Fruit fly (Drosophila melanogaster) whole organism: ENCODE measurements around the gene Pkd2.

ENCODE experiments used
- CG8478 ChIP-seq: fragments of >200 bp; optimal IDR thresholded peaks from 2 replicates; lab custom pipeline; 2018; ENCODE audit warnings: inconsistent platforms
- Dll ChIP-seq: fragments of >200 bp; optimal IDR thresholded peaks from 2 replicates; lab custom pipeline; 2017
- EcR ChIP-seq, 2 experiments: fragments of >200 bp; optimal IDR thresholded peaks; 2 replicates each; lab custom pipeline; 2017; ENCODE audit warnings: missing biosample characterization in 2 of 2, missing genetic modification characterization in 2 of 2, missing genetic modification reagents in 2 of 2
- pan ChIP-seq: fragments of >200 bp; optimal IDR thresholded peaks from 2 replicates; lab custom pipeline; 2017
- psq ChIP-seq: fragments of >200 bp; optimal IDR thresholded peaks from 2 replicates; lab custom pipeline; 2017
- usp ChIP-seq: fragments of >200 bp; optimal IDR thresholded peaks from 2 replicates; lab custom pipeline; 2017; ENCODE audit warnings: missing biosample characterization, missing genetic modification characterization, mixed read lengths

Pkd2 gene

DNA sequence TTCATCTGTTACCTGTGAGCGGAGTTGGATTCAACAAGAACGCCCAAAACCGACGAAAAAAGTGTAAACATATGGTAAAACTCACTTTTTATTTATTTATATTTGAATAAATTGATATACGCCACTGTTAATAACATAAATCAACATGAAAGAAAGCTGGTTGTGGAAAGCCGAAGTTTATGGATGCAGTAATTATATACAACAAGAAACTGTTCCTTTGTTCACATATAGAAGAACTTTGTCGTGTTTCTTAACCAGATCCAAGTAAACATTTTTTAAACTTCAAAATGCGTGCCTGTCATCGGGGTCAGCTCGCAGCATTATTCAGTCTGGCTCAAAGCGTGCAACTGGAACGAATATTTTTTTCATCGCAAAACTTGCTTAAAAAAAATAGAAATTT lies at the start of gene Pkd2:
TSS of gene Pkd2 (plus strand) at position 301 of the 400 bp plus-strand sequence.
- TF ChIP-seq pan (no peak), usp (GFP tag; lab: Kevin White, UChicago) (no peak), CG8478 (lab: Kevin White, UChicago) (no peak), psq (lab: Kevin White, UChicago) (no peak), Dll (lab: Kevin White, UChicago) (no peak), EcR (GFP tag; optimal IDR thresholded peaks at IDR 0.05; lab: Kevin White, UChicago) (no peak)

DNA sequence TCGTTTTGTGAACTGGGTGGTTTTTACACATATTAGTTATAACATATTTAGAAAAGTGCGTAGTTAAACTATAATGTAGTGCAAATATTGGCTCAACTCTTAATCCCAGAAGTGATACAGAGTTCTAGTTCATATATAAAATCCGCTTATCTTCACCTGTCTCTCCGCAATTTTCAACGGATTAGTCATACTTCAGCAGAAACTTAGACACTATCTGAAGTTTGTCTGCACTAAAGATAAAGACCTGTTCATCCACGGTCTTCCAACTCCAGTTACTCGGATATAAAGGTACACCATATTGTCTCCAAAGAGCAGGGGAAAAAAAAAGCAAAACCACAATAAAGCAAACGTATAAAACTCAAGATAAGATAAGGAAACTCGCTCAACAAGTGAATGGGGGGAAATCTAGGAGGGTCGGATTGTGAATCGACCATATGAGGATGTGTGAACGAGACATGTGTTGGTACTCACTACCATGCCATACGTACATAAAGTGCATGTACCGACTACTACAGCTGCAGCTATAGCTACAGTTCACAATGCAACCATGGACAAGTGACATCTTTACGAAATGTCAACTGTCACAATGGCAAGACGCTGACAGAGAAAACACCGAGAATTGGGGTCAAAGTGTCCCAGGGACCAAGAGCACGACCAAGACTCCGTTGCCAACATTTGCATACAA lies 49.5 kb upstream of the Pkd2 start:
- TF ChIP-seq usp (GFP tag; lab: Kevin White, UChicago) (no peak), Dll (lab: Kevin White, UChicago) (no peak), CG8478 (lab: Kevin White, UChicago) (no peak), pan (no peak)

DNA sequence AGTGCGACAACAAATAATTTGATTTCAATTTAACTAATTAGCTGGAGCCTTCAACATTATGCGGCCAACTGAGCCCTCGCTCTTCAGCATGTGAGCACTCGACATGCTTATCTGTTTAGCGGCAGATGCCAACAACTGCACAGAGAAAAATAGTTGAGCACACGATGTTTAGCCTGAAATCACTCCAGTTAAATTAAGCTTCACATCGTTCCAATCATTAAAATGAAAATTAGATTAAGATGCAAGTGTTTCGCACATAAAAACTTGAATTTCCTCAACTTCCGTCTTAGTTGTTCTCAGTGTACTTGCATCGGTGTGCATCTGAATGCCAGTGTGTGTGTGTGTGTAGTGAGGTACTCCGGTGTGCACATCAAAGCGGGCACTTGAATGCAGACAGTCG lies 47.2 kb upstream of the Pkd2 start:
- no peak for TF ChIP-seq EcR (GFP tag; optimal IDR thresholded peaks at IDR 0.05; lab: Kevin White, UChicago)
- TF ChIP-seq pan = no peak
- no peak for TF ChIP-seq Dll (lab: Kevin White, UChicago)
- no peak for TF ChIP-seq psq (lab: Kevin White, UChicago)
- no peak for TF ChIP-seq CG8478 (lab: Kevin White, UChicago)
- no peak for TF ChIP-seq usp (GFP tag; lab: Kevin White, UChicago)

DNA sequence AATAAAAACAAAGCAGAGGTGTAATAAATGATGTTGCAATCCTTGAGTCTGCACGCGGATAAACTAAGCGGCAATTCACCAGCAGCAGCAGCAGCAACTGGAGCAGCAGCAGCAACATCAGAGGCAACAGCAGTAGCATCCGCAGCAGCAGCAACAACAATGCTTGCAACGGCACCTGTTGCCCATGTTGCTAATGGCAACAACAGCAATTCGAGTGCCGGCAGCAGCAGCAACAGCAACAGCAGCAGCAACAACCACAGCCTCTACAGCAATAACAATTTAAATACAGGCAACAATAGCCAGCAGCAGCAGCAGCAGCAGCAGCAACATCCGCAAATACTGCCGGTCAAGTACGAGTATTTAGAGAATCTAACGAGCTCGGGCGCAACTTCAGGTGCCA lies 46.1 kb upstream of the Pkd2 start:
- TF ChIP-seq usp (GFP tag; lab: Kevin White, UChicago) (no peak), psq (lab: Kevin White, UChicago) (no peak), EcR (GFP tag; optimal IDR thresholded peaks at IDR 0.05; lab: Kevin White, UChicago) (no peak), pan (no peak), Dll (lab: Kevin White, UChicago) (no peak), CG8478 (lab: Kevin White, UChicago) (no peak)

DNA sequence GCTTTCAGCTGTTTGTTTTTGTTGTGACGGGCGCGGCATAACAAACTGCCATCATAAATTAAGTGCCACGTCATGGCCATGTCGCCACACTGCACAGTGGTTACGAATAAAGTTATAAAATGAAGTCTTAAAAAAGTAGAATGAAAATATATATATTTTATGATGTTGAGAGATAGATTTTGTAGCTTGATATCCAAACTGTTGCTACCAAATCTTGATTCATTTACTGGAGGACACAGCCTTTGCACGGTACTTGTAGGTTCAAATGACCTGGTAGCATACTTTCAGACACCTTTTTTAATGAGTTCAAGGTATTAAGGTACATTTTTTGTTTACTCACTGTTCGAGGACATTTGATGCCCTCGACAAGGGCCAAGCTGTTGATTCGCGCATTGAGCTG lies 44.1 kb upstream of the Pkd2 start:
- TF ChIP-seq pan = no peak

DNA sequence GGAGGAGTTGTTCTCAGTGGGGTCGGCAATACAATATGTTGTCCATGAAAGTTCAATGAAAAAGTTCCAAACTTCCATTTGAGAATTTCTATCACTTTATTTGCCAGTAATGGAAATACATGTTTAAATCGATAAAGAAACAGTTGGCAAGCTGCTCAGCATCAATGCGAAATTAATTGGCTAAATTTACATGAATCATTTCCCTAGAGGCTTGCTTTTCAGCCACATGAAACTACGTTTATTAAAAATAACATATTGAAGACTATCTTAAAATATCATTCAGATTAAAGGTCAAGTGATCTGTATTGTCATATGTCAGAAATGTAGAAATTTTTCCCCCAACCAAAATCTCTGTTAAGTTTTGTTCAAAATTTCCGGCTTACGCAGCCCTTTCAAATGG lies 41.9 kb upstream of the Pkd2 start, which contains the start of gene CG17010:
TSS of gene CG17010 (plus strand) at position 301 of the 400 bp plus-strand sequence.
- TF ChIP-seq usp (GFP tag; lab: Kevin White, UChicago) (no peak), CG8478 (lab: Kevin White, UChicago) (no peak), Dll (lab: Kevin White, UChicago) (no peak), psq (lab: Kevin White, UChicago) (no peak), pan (no peak), EcR (GFP tag; optimal IDR thresholded peaks at IDR 0.05; lab: Kevin White, UChicago) (no peak)

DNA sequence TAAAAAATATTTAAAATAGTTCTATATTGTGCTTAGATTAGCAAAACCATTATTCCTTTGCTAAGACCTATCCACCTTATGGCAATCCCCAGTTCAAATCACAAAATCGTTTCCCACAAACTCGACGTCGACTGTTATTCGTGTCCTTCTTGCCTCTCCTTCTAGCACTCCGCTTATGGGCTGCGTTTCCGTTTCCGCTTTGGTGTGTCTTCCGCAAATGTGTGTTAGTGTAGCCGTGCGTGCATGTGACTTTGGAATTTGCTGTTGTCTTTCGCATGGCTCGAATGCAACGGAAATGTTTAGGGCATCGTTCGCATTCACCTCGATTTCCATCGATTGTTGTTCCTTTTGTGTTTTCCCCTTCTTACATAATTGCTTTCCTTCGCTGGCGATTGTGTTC lies 34.9 kb upstream of the Pkd2 start:
- TF ChIP-seq usp (GFP tag; lab: Kevin White, UChicago) = no peak
- no peak for TF ChIP-seq EcR (GFP tag; optimal IDR thresholded peaks at IDR 0.05; lab: Kevin White, UChicago)
- TF ChIP-seq psq (lab: Kevin White, UChicago) = no peak
- no peak for TF ChIP-seq pan
- no peak for TF ChIP-seq CG8478 (lab: Kevin White, UChicago)
- TF ChIP-seq Dll (lab: Kevin White, UChicago) = no peak

DNA sequence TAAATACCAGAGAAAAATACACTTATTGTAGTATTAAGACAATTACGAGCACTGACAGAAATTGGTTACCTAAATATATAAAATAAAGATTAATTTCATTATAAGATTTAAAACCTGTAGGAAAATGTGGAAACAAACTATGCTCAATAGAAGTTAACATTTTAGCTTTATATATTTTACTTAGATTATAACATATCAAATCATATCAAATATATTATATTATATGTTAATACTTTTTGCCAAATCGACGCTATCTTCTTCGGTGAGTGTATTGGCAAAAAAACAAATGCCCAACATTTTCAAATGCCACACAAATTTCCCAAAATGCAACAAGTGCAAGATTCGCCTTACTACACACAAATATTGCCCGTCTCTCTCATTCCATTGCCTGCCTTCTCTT lies 34.0 kb upstream of the Pkd2 start:
- TF ChIP-seq CG8478 (lab: Kevin White, UChicago) (no peak), pan (no peak), psq (lab: Kevin White, UChicago) (no peak), Dll (lab: Kevin White, UChicago) (no peak), usp (GFP tag; lab: Kevin White, UChicago) (no peak), EcR (GFP tag; optimal IDR thresholded peaks at IDR 0.05; lab: Kevin White, UChicago) (no peak)

DNA sequence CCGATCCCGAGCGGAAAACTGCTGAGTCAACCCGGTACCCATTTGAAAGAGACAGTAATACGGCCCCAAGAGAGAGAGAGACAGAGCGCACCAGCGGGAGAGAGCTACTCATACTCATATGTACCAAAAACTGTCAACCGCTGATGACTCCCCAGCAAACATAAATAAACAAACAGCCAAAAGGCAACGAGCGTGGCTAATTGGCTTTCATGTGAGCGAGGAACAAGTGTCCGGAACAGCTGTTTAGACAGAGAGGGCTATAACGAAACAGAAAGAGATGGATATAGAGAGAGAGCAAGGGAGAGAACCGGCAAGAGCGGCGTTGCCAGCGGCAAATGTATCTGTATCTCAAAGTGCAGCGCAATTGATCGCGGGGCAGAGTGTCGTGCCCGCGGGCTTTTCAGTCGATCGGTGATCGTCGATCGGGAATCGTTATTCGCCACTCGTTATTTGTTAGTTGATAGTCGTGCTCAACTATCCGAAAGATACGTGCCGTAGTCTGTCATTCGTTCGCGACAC lies 32.1 kb upstream of the Pkd2 start:
- TF ChIP-seq psq (lab: Kevin White, UChicago) = no peak
- TF ChIP-seq EcR (GFP tag; optimal IDR thresholded peaks at IDR 0.05; lab: Kevin White, UChicago) = no peak
- peak; percentile 51 for TF ChIP-seq CG8478 (lab: Kevin White, UChicago)
- TF ChIP-seq Dll (lab: Kevin White, UChicago) = peak; percentile 50
- no peak for TF ChIP-seq pan
- no peak for TF ChIP-seq usp (GFP tag; lab: Kevin White, UChicago)

DNA sequence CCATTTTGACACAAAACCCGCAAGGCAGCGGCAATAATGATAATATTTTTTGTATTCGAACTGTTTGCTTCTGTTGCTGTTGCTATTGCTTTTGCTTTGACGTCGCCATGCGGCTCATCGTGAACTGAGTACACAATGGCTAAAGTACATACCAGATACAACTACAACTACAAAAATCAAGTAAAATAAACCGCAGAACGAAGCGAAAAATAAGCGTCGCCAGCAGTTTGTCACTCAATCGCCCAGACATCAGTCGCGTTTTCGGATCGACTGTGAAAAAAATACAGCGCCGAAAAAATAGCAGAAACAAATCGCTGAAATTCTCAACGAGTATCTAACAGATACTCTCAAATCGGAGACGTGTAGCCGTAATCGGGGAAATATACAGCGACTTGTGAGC lies 28.5 kb upstream of the Pkd2 start:
- TF ChIP-seq pan (no peak), EcR (GFP tag; optimal IDR thresholded peaks at IDR 0.05; lab: Kevin White, UChicago) (no peak), CG8478 (lab: Kevin White, UChicago) (no peak), psq (lab: Kevin White, UChicago) (no peak), Dll (lab: Kevin White, UChicago) (no peak), usp (GFP tag; lab: Kevin White, UChicago) (no peak)

DNA sequence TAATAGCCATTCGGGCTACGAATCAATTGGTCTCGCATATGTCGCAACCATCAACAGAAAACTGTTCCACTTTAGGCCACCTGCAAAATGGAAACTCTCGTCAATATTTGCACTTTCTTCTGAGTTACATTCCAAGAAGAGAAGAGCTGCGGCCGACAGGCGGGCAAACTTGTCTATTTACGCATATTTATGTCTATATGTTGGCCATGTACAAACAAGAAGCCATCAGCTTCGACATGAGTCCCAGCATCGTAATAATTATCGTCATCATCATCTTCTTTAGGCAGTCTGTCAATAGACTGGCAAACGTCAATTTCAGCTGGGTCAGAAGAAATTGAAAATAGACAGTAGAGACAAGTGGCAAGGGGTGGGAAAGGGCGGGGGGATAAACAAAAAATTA lies 26.3 kb upstream of the Pkd2 start:
- no peak for TF ChIP-seq pan
- TF ChIP-seq CG8478 (lab: Kevin White, UChicago) = no peak
- no peak for TF ChIP-seq usp (GFP tag; lab: Kevin White, UChicago)

DNA sequence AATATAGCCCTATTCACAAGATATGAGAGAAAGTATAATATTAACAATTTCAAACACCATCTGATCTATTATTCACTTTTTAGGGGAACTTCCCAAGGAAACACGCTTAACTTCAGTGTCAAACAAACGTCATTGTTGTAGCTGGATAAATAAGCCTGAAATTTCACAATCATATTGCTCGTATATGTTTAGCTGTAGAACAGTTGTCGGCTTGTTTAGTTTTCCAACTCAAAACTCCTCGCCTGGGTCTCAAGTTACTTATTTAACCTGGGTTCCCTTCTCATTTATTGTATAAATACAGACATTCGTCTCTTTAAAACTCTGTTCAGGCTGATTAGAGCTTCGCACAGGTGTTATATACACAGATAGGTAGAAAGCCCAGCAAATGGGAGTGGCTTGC lies 25.6 kb upstream of the Pkd2 start:
- TF ChIP-seq Dll (lab: Kevin White, UChicago) (no peak), pan (no peak), CG8478 (lab: Kevin White, UChicago) (no peak), EcR (GFP tag; optimal IDR thresholded peaks at IDR 0.05; lab: Kevin White, UChicago) (no peak), psq (lab: Kevin White, UChicago) (no peak), usp (GFP tag; lab: Kevin White, UChicago) (no peak)
